Worm (Caenorhabditis elegans): ENCODE measurements around the gene F53B7.7.

F53B7.7 gene

DNA sequence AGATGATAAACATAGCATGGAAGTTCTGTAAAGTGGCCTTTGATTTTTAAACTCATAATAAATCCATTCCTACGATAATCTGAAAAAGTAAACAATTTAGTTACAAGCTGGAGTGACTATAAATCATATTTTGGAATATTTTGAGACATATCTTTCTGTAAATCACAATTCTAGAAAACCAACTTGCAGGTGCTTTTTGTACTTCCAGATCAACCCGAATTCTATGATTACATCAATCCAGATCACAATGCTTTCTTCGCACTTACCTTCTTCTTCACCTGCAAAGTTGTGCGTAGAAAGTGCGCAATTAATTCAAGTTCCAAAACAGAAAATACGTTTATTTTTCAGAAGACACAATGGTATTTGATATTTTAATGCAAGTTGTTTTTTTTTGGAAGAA, 15.9 kb downstream of the F53B7.7 start:
- TF ChIP-seq dao-5 (tag; optimal IDR thresholded peaks at IDR 0.05) (no peak), W03F9.2 (tag; optimal IDR thresholded peaks at IDR 0.05) (no peak), him-1 (tag; optimal IDR thresholded peaks at IDR 0.05) (no peak)

DNA sequence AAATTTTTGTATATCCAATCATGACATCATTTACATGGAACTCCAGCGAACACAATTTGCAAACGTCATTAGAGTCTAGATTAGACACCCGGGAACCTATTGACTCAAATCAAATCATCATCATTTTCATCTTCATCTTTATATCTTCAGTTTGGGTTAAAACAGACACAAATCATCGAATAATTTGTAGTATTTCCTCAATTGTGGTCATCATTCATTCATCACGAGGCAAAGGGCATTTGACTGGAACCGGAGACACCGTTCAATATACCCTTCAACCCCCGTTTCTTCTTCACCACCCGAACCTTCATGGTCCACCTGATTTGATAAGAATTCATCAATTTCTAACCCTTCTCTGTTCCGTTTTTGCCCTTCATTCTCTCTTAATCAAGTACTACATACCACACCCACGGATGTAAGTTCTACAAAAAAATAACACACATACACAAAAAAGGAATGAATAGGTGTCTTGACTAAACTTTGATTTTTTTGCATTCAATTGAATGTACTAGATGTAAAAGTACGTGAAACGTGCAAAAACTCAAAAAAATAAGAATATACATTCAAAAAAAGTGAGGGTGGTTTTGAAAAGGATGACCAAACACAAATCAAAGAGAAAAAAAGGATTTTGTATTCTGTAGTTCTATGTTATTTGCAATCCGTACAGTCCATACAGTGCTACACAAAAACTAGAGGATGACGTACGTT, 18.1 kb downstream of the F53B7.7 start:
- TF ChIP-seq dao-5 (tag; optimal IDR thresholded peaks at IDR 0.05), result no peak
- no peak for TF ChIP-seq W03F9.2 (tag; optimal IDR thresholded peaks at IDR 0.05)
- no peak for TF ChIP-seq him-1 (tag; optimal IDR thresholded peaks at IDR 0.05)

DNA sequence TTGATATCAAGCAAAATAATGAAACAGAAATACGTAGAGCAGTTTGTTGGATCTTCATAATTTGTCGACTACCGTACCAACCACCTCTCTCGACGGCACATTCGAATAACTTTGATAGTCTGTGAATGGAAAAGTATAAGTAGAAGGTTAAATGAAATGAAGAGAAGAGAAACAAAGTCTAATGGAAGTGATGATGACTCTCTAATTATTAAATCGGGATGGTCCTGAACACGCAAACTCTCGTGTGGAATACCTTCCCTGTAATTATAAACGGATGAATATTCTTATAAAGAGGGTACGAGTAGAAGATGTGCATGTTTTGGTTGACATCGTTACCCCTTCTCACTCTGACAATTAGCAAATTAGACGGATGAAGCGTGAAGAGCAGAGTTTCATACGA, 23.9 kb downstream of the F53B7.7 start, which contains the start of the genes C13G3.12 and hot-6:
Gene C13G3.12 (minus strand): TSS at position 101 of the 400 bp plus-strand sequence.
Gene hot-6 (minus strand): TSS at position 121 of the 400 bp plus-strand sequence.
- TF ChIP-seq him-1 (tag; optimal IDR thresholded peaks at IDR 0.05) (no peak), W03F9.2 (tag; optimal IDR thresholded peaks at IDR 0.05) (no peak), dao-5 (tag; optimal IDR thresholded peaks at IDR 0.05) (no peak)

DNA sequence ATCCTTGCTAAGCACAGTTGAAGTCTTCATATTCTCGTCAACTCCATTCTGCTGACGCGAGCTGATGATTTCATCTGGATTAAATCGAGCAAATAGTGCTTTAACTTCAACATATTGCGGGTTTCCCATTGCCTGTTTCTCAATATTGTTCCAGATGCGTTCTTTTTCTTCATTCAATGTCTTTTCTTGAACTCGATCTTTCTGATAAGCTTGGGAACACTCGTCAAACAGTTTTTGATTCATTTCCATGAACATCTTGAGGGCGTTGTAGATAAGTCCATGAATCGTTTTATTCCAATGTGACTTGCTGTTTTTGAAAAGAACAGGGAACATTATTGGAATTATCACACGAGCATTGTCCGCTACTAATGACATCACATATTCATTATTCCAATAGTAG, 28.8 kb downstream of the F53B7.7 start:
- no peak for TF ChIP-seq W03F9.2 (tag; optimal IDR thresholded peaks at IDR 0.05)
- no peak for TF ChIP-seq dao-5 (tag; optimal IDR thresholded peaks at IDR 0.05)
- no peak for TF ChIP-seq him-1 (tag; optimal IDR thresholded peaks at IDR 0.05)

DNA sequence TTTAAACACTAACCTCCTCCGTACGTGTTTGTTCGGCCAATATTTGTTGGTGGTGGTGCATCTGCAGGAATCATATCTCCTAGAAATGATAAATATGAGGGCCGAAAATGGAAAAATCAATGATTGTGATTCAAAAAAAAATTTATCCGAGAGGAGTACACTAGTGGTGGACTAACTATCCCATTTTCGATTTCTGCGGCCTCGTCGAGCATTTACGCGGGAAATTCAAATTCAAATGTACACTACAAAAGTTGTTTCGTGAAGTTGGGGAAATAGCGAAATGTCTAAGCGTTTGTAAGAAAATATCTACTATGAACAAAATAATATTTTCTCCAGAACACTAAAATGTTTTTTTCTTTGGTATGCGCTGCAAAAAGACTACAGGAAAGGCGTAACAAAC, 30.4 kb downstream of the F53B7.7 start:
- TF ChIP-seq dao-5 (tag; optimal IDR thresholded peaks at IDR 0.05) (no peak), W03F9.2 (tag; optimal IDR thresholded peaks at IDR 0.05) (peak; percentile 22)

DNA sequence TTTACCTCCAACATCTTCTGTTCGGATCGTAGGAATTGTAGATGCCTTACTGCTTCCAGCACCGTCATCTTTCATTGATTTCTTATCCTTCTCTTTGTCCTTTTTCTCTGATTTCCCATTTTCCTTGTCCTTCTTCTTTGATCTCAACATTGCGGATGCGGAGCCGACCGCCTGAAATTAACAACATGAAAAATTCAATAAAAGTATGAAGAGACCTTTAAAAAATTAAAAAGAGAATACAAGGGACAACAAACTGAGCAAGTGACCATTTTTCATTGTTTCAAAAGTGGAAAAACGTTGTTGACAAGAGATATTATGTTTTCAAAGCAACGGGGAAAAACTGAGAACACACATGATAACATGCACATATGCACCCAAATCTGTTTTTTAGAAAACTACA, 31.8 kb downstream of the F53B7.7 start:
- no peak for TF ChIP-seq him-1 (tag; optimal IDR thresholded peaks at IDR 0.05)
- TF ChIP-seq dao-5 (tag; optimal IDR thresholded peaks at IDR 0.05), result no peak
- TF ChIP-seq W03F9.2 (tag; optimal IDR thresholded peaks at IDR 0.05), result no peak

DNA sequence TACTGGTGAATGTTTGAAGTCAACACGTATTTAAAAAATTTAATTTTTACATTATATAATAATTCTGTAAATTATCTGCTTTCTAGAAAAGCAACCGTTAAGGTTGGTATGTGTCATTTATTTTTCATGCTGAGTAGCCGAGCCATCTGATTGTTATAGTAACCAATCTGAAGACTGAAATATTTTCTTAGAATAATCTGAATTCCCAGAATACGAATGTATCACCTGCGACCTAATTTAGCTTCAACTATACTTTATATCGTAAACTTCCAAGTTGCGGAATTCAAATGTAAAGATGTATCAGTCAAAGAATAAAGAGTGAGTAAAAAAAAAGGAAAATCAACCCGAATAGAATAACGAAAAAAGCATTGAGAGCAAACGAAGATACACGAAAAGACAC, 34.3 kb downstream of the F53B7.7 start:
- no peak for TF ChIP-seq dao-5 (tag; optimal IDR thresholded peaks at IDR 0.05)
- no peak for TF ChIP-seq him-1 (tag; optimal IDR thresholded peaks at IDR 0.05)
- no peak for TF ChIP-seq W03F9.2 (tag; optimal IDR thresholded peaks at IDR 0.05)

DNA sequence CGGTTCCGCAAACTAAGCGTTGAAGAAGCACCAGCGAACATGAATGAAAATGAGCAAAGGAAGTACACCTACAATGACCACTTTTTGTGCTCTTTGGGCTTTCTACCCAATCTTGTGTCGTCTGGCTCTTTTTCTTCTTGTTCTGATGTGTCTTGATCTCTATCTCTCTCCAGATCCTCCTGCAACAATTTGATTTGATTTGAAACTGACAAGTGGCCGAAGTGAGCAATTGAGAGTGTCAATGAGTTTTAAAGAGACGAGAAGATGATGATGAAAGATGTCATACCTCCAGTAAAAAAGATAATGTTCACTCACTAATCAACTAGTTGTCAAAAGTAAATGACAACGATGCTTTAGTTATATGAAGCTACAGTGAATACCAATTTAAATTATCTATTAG, 35.9 kb downstream of the F53B7.7 start, which contains the start of gene pptr-2:
Gene pptr-2 (minus strand): TSS at position 184 of the 400 bp plus-strand sequence.
- TF ChIP-seq W03F9.2 (tag; optimal IDR thresholded peaks at IDR 0.05) (no peak), dao-5 (tag; optimal IDR thresholded peaks at IDR 0.05) (no peak), him-1 (tag; optimal IDR thresholded peaks at IDR 0.05) (no peak)

DNA sequence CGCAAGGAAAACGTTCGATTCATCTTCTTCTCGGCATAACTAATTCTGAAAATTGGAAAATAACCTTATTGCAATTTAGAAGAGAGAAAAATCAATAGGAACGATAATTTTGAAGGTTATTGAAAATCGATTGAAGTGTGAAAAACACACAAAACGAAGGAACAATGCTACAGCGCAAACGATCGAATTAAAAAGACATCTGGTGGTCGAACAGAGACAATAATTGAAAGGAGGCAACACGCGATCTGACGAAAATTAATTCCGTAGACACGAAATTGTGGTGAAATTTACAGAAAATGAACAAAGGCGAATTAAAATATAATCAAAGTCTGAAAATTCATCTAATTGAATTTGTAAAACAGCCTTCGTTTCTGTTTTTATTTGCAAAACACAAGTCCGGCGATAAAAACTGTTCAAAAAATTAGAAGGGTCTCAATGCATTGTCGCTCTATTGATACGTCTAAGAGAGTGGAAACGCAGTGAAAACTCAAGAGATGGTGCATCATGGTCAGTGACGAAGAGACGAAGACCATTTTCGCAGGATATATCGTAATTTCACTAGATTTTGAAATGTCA, 40.6 kb downstream of the F53B7.7 start, which contains the start of gene pak-2:
Gene pak-2 (minus strand): TSS at position 51 of the 576 bp plus-strand sequence.
- TF ChIP-seq him-1 (tag; optimal IDR thresholded peaks at IDR 0.05), result peak; percentile 55
- no peak for TF ChIP-seq dao-5 (tag; optimal IDR thresholded peaks at IDR 0.05)
- peak; percentile 52 for TF ChIP-seq W03F9.2 (tag; optimal IDR thresholded peaks at IDR 0.05)

DNA sequence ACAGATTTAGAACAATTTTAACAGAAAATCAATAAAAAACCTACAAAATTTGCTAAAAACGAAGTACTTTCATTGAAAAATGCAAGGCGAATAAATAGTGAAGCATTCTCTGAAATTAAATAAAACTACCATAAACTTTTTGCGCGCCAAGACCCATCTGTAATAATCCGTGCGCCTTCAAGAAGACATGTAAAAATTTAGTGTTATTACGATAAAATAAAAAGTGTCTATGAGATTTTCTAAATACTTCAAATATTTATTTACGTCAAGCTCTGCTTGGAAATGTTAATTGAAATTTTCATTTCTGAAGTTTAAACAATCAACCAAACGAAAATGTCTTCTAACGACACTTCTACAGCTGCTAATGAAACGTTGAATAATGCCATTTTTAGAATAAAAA, 41.1 kb downstream of the F53B7.7 start, which contains the start of gene C45B11.9:
Gene C45B11.9 (plus strand): TSS at position 301 of the 400 bp plus-strand sequence.
- no peak for TF ChIP-seq W03F9.2 (tag; optimal IDR thresholded peaks at IDR 0.05)
- no peak for TF ChIP-seq him-1 (tag; optimal IDR thresholded peaks at IDR 0.05)
- TF ChIP-seq dao-5 (tag; optimal IDR thresholded peaks at IDR 0.05), result no peak

DNA sequence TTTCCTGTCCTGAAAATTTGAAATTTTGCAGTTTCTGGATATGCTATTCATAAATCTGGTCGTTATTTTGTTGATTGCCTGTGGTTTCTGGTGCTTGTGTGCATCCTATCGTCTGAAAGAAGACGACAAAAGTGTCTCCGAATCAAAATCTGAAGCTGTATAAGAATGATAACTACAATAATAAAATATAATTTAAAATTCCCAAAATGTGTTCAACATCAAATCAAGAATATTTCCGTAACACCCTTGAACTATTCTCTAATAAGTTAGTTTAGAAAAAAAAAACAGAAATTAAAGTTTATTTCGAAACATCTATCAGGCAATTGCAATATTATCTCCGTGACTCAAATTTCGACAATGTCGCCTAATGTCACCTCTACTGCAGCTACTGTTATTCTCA, 41.6 kb downstream of the F53B7.7 start, which contains the start of gene C45B11.8:
Gene C45B11.8 (plus strand): TSS at position 301 of the 400 bp plus-strand sequence.
- TF ChIP-seq him-1 (tag; optimal IDR thresholded peaks at IDR 0.05), result no peak
- TF ChIP-seq dao-5 (tag; optimal IDR thresholded peaks at IDR 0.05), result no peak
- no peak for TF ChIP-seq W03F9.2 (tag; optimal IDR thresholded peaks at IDR 0.05)

DNA sequence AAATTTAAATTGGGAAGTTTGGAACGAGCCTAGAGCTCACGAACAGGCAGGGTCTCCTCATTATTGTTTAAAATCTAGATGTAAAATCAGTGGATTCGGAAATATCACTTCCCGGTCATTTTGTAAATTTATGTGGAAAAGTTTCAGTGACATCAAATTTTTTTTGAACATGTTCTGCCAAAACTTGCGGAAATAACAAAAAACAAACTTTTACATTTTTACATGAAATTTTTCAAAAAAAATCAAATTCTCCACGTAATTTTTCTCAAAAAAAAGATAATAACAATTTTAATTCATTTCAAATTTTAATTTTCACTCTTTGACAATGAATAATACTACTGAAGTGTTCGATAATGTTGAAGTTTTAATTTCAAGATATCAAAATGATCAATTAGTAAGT, 42.6 kb downstream of the F53B7.7 start, which contains the start of gene C45B11.5:
Gene C45B11.5 (plus strand): TSS at position 301 of the 400 bp plus-strand sequence.
- TF ChIP-seq him-1 (tag; optimal IDR thresholded peaks at IDR 0.05), result no peak

DNA sequence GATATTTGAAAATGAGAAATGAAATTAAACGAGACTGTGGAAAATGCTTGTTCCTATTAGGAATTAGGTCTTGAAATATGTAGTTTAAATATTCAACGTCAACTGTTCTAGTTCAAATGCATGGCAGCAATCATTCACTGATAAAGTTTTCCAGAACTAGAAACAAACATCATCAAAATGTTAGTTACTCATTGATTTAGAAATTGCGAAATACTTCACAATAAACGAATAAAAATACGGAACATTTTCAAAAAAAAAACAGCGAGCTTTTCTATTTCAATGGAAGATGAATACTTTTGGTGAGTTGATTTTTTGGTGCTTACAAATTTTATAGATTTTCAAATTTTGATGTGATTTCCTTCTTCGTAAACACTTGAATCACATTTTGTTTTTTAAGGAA, 43.6 kb downstream of the F53B7.7 start, which contains the start of gene C45B11.2:
Gene C45B11.2 (plus strand): TSS at position 173 of the 400 bp plus-strand sequence.
- no peak for TF ChIP-seq W03F9.2 (tag; optimal IDR thresholded peaks at IDR 0.05)
- TF ChIP-seq dao-5 (tag; optimal IDR thresholded peaks at IDR 0.05), result no peak
- TF ChIP-seq him-1 (tag; optimal IDR thresholded peaks at IDR 0.05), result no peak

DNA sequence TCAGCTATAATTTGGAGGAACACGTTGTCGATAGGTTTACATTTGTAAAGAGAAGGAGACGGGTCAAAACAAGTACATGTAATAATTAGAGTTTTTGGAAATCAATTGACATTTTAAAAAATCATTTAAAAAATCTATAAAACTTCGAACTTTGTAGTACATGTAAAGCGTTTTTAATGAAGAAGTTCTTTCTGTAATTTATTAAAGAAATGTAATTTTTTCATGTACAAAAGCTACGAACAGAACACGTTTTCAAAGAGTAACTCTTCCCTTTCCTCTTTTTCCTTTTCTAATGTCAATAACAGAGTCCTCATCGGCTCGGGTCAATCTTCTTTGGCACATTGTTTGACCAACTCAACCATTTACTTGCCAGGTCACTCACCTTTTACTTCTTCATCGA, 44.9 kb downstream of the F53B7.7 start, which contains the start of gene C45B11.6:
Gene C45B11.6 (plus strand): TSS at position 301 of the 400 bp plus-strand sequence.
- no peak for TF ChIP-seq W03F9.2 (tag; optimal IDR thresholded peaks at IDR 0.05)

Measured in whole organism, L4/young adult.